Worm (Caenorhabditis elegans): ENCODE results near the gene C27D6.15.

The C27D6.15 gene

DNA sequence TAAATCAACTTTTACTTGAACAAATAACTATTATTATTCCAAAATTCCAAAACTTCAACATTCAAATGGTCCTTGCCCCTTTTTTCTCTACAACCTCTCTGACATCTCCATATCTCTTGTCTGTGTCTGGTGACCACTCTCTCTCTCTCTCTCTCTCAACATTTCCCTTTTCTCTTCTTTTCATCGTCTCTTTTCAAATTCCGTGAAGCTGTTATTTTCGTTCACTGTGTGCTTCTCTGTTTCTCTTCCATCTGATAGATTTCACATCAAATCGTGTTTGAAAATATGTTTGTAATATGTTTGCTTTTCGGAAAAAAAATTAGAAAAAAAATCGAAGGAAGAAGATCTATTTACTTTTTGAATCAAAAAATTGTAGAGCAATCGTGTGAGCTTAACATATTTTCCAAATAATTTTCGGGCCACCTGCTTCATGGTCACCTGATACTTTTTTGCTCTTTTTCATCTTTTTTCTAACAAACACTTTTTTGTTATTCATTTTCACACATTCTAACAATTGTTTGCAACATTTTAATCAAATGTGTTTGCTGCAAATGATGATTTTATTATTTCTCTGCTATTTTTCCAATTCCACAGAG lies 29.4 kb downstream of the C27D6.15 start (continued):
- TF ChIP-seq nhr-11 (tag; optimal IDR thresholded peaks at IDR 0.05) (no peak), ceh-82 (tag; optimal IDR thresholded peaks at IDR 0.05) (no peak), alr-1 (tag; optimal IDR thresholded peaks at IDR 0.05) (no peak), nhr-10 (tag; optimal IDR thresholded peaks at IDR 0.05) (no peak), elt-1 (tag; optimal IDR thresholded peaks at IDR 0.05) (no peak), ama-1 (optimal IDR thresholded peaks at IDR 0.05) (peak; percentile 58), mab-5 (tag; optimal IDR thresholded peaks at IDR 0.05) (no peak), nhr-237 (tag; optimal IDR thresholded peaks at IDR 0.05) (no peak), sma-9 (GFP tag; optimal IDR thresholded peaks at IDR 0.05) (peak; percentile 33), sma-9 (tag; optimal IDR thresholded peaks at IDR 0.05) (no peak), nhr-23 (tag; optimal IDR thresholded peaks at IDR 0.05) (no peak), nhr-129 (tag; optimal IDR thresholded peaks at IDR 0.05) (peak; percentile 55), blmp-1 (tag; optimal IDR thresholded peaks at IDR 0.05; ENCODE audit: insufficient read depth) (peak; percentile 29), nhr-25 (tag; optimal IDR thresholded peaks at IDR 0.05) (no peak), unc-62 (GFP tag; optimal IDR thresholded peaks at IDR 0.05) (no peak), ceh-16 (tag; optimal IDR thresholded peaks at IDR 0.05) (no peak), mdl-1 (tag; optimal IDR thresholded peaks at IDR 0.05) (no peak)

DNA sequence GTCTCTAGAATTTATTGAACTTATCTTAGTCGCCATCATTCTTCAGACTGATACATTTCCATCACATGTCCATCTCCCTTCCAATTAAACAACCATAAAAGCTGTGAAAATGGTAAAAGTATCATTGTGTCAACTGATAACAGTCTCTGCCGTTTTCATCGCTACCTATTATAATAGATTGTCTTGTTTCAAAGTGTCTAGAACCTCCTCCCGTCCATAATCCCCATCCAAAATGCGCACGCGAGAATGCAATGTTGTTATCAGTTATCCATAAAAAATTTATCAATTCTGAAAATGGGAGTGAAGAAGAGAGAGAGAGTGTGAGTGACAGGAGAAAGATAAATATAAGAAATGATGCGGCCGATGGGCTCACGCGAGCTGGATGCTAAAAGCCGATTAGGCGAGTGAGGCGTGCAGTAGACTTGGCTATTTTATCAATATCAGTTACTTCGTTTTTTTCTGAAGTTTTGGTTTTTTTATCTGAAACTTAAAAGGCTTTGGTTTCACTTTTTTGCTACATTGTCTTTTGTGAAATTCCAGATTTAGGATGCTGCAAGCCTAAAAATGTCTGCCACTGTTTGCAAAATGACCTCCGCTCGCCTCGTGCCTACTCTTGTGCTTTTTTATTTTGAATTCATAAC lies 30.3 kb downstream of the C27D6.15 start:
- TF ChIP-seq skn-1 (tag; optimal IDR thresholded peaks at IDR 0.05) (peak; percentile 17), zag-1 (tag; optimal IDR thresholded peaks at IDR 0.05) (no peak), Y55F3AM.14 (GFP tag; optimal IDR thresholded peaks at IDR 0.05) (no peak), R02D3.7 (tag; optimal IDR thresholded peaks at IDR 0.05) (no peak), lsy-2 (tag; optimal IDR thresholded peaks at IDR 0.05) (peak in 1 of 2 experiments; percentile 6), elt-3 (tag; optimal IDR thresholded peaks at IDR 0.05) (no peak), ceh-16 (tag; optimal IDR thresholded peaks at IDR 0.05) (no peak), C34F6.9 (tag; optimal IDR thresholded peaks at IDR 0.05) (no peak), unc-62 (GFP tag; optimal IDR thresholded peaks at IDR 0.05) (no peak), sma-9 (GFP tag; optimal IDR thresholded peaks at IDR 0.05) (peak; percentile 32), sma-9 (tag; optimal IDR thresholded peaks at IDR 0.05) (no peak), mdl-1 (tag; optimal IDR thresholded peaks at IDR 0.05) (peak in 1 of 2 experiments; percentile 38), F13H6.1 (tag; optimal IDR thresholded peaks at IDR 0.05) (peak; percentile 59), gmeb-1 (tag; optimal IDR thresholded peaks at IDR 0.05) (peak; percentile 58), ceh-82 (tag; optimal IDR thresholded peaks at IDR 0.05) (no peak), nhr-12 (tag; optimal IDR thresholded peaks at IDR 0.05) (no peak), blmp-1 (tag; optimal IDR thresholded peaks at IDR 0.05; ENCODE audit: insufficient read depth) (no peak), nhr-21 (tag; optimal IDR thresholded peaks at IDR 0.05) (no peak), nhr-129 (tag; optimal IDR thresholded peaks at IDR 0.05) (peak; percentile 15), fos-1 (tag; optimal IDR thresholded peaks at IDR 0.05) (peak; percentile 81), snpc-4 (tag; optimal IDR thresholded peaks at IDR 0.05) (peak; percentile 19), sma-3 (GFP tag; optimal IDR thresholded peaks at IDR 0.05) (peak; percentile 47), dmd-4 (tag; optimal IDR thresholded peaks at IDR 0.05) (no peak), nhr-25 (tag; optimal IDR thresholded peaks at IDR 0.05) (no peak), lin-39 (tag; optimal IDR thresholded peaks at IDR 0.05) (no peak)

DNA sequence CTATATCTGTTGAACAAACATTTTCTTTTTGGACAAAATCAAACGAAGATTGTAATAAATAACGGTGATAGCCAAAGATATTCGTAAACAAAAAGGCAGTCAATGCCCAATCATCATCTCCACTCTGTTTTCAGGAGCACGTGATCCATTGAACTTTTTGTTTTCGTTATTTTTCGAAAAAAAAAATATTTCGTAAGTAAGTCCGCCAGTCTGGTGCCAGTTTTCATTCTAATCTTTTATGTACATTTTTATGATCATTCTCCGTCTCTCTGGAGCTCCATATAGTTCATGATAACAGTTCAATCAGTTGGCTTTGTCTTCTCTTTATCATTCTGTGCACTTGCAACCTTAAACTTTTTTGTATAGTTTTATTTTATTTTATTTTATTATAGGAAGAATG lies 31.2 kb downstream of the C27D6.15 start, which contains the start of gene ampd-1:
TSS of gene ampd-1 (plus strand) at position 393 of the 400 bp plus-strand sequence.
- no peak for TF ChIP-seq sem-4 (tag; optimal IDR thresholded peaks at IDR 0.05)
- peak; percentile 60 for TF ChIP-seq fos-1 (tag; optimal IDR thresholded peaks at IDR 0.05)
- no peak for TF ChIP-seq zag-1 (tag; optimal IDR thresholded peaks at IDR 0.05)
- TF ChIP-seq sma-3 (GFP tag; optimal IDR thresholded peaks at IDR 0.05), result peak; percentile 16
- TF ChIP-seq ceh-82 (tag; optimal IDR thresholded peaks at IDR 0.05), result no peak
- peak; percentile 30 for TF ChIP-seq sma-9 (GFP tag; optimal IDR thresholded peaks at IDR 0.05)
- no peak for TF ChIP-seq sma-9 (tag; optimal IDR thresholded peaks at IDR 0.05)
- peak; percentile 6 for TF ChIP-seq skn-1 (tag; optimal IDR thresholded peaks at IDR 0.05)
- TF ChIP-seq mbf-1 (tag; optimal IDR thresholded peaks at IDR 0.05), result no peak
- TF ChIP-seq unc-62 (GFP tag; optimal IDR thresholded peaks at IDR 0.05), result no peak
- no peak for TF ChIP-seq lin-13 (GFP tag; optimal IDR thresholded peaks at IDR 0.05)
- TF ChIP-seq nhr-21 (tag; optimal IDR thresholded peaks at IDR 0.05), result no peak
- peak; percentile 27 for TF ChIP-seq F13H6.1 (tag; optimal IDR thresholded peaks at IDR 0.05)
- TF ChIP-seq lin-39 (tag; optimal IDR thresholded peaks at IDR 0.05), result no peak
- TF ChIP-seq gmeb-1 (tag; optimal IDR thresholded peaks at IDR 0.05), result peak; percentile 24
- TF ChIP-seq ztf-1 (GFP tag; conservative IDR thresholded peaks at IDR 0.05), result no peak
- TF ChIP-seq peb-1 (tag; optimal IDR thresholded peaks at IDR 0.05), result no peak
- no peak for TF ChIP-seq nhr-23 (tag; optimal IDR thresholded peaks at IDR 0.05)
- TF ChIP-seq nhr-129 (tag; optimal IDR thresholded peaks at IDR 0.05), result peak; percentile 47
- TF ChIP-seq mdl-1 (tag; optimal IDR thresholded peaks at IDR 0.05), result no peak
- no peak for TF ChIP-seq aly-2 (tag; optimal IDR thresholded peaks at IDR 0.05)
- TF ChIP-seq nhr-25 (tag; optimal IDR thresholded peaks at IDR 0.05), result no peak
- TF ChIP-seq C34F6.9 (tag; optimal IDR thresholded peaks at IDR 0.05), result peak; percentile 38
- no peak for TF ChIP-seq ztf-4 (tag; optimal IDR thresholded peaks at IDR 0.05)
- TF ChIP-seq ceh-16 (tag; optimal IDR thresholded peaks at IDR 0.05), result no peak
- TF ChIP-seq mab-5 (tag; optimal IDR thresholded peaks at IDR 0.05), result no peak
